Worm (Caenorhabditis elegans): ENCODE results near the gene C07A4.3.

The C07A4.3 gene

DNA sequence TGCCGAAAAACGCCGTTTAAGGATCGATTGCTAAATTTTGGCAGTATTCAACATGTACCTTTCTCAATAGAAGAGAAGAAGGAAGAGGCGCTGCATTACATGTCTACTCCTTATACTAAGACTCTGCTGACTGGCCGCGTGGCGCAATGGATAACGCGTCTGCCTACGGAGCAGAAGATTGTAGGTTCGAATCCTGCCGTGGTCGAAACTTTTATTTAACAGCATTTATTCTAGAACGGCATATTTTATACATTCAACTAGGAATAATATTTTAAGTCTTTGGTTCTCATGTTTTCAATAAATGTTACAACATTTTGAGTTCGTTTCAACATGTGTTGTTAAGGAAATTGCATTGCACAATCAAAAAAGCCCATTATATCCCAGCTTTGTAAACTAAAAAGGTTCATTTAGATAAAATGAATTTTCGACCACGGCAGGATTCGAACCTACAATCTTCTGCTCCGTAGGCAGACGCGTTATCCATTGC lies 42.2 kb upstream of the C07A4.3 start (continued):
- peak; percentile 63 for TF ChIP-seq ceh-48 (tag; optimal IDR thresholded peaks at IDR 0.05)
- peak; percentile 77 for TF ChIP-seq ttx-3 (tag; optimal IDR thresholded peaks at IDR 0.05)
- peak; percentile 48 for TF ChIP-seq T23F11.4 (GFP tag; optimal IDR thresholded peaks at IDR 0.05)
- peak; percentile 7 for TF ChIP-seq npax-4 (tag; optimal IDR thresholded peaks at IDR 0.05)
- peak; percentile 16 for TF ChIP-seq hlh-8 (tag; optimal IDR thresholded peaks at IDR 0.05)
- TF ChIP-seq fax-1 (tag; optimal IDR thresholded peaks at IDR 0.05): peak; percentile 31
- TF ChIP-seq Y22D7AL.16 (tag; optimal IDR thresholded peaks at IDR 0.05): peak; percentile 68

ce11 chrX:10133082-10133481 lies 41.7 kb upstream of the C07A4.3 start, which contains the start of gene unc-58:
unc-58 (minus strand) TSS chrX:10133182.
- no peak for TF ChIP-seq eyg-1 (tag; optimal IDR thresholded peaks at IDR 0.05)
- TF ChIP-seq nfya-1 (tag; optimal IDR thresholded peaks at IDR 0.05): no peak
- no peak for TF ChIP-seq tbx-2 (tag; optimal IDR thresholded peaks at IDR 0.05)
- TF ChIP-seq T23F11.4 (GFP tag; optimal IDR thresholded peaks at IDR 0.05): no peak
- TF ChIP-seq pros-1 (tag; optimal IDR thresholded peaks at IDR 0.05): no peak
- TF ChIP-seq hlh-8 (tag; optimal IDR thresholded peaks at IDR 0.05): no peak
- TF ChIP-seq pqm-1 (tag; optimal IDR thresholded peaks at IDR 0.05): no peak
- no peak for TF ChIP-seq pat-9 (tag; optimal IDR thresholded peaks at IDR 0.05)
- no peak for TF ChIP-seq Y22D7AL.16 (tag; optimal IDR thresholded peaks at IDR 0.05)
- TF ChIP-seq ceh-9 (tag; optimal IDR thresholded peaks at IDR 0.05): no peak
- TF ChIP-seq ceh-48 (tag; optimal IDR thresholded peaks at IDR 0.05): no peak
- TF ChIP-seq hlh-15 (tag; optimal IDR thresholded peaks at IDR 0.05): no peak
- TF ChIP-seq sox-4 (tag; optimal IDR thresholded peaks at IDR 0.05): no peak
- TF ChIP-seq ceh-45 (GFP tag; IDR thresholded peaks at IDR 0.05): no peak
- no peak for TF ChIP-seq madf-2 (tag; optimal IDR thresholded peaks at IDR 0.05)
- no peak for TF ChIP-seq ceh-6 (GFP tag; optimal IDR thresholded peaks at IDR 0.05)
- no peak for TF ChIP-seq hlh-30 (tag; optimal IDR thresholded peaks at IDR 0.05; ENCODE audit: insufficient read depth)
- TF ChIP-seq ceh-22 (tag; optimal IDR thresholded peaks at IDR 0.05): no peak
- no peak for TF ChIP-seq C38D4.7 (GFP tag; optimal IDR thresholded peaks at IDR 0.05)

DNA sequence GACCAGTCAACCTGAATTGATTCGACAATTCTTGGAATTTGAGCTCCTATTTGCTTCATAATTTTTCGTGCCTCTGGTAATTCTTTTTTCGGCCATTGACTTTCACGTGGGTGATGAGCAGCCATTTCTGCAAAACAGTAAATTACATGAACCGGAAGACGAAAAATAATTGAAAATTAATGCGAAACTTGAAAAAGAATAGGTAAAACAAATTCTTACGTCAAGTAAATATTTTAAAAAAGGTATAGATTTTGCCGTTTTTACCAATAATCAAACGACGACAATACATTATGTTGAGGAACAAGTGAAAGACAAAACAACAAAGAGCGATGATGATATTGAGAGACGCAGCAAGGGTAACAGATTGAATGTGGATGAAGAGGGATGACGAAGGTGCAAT lies 36.3 kb upstream of the C07A4.3 start, which contains the start of gene moc-1:
TSS of gene moc-1 (minus strand) at position 127 of the 400 bp plus-strand sequence.
- TF ChIP-seq lin-11 (tag; optimal IDR thresholded peaks at IDR 0.05): no peak
- no peak for TF ChIP-seq npax-4 (tag; optimal IDR thresholded peaks at IDR 0.05)
- TF ChIP-seq ceh-6 (GFP tag; optimal IDR thresholded peaks at IDR 0.05): no peak
- no peak for TF ChIP-seq dve-1 (tag; optimal IDR thresholded peaks at IDR 0.05)

DNA sequence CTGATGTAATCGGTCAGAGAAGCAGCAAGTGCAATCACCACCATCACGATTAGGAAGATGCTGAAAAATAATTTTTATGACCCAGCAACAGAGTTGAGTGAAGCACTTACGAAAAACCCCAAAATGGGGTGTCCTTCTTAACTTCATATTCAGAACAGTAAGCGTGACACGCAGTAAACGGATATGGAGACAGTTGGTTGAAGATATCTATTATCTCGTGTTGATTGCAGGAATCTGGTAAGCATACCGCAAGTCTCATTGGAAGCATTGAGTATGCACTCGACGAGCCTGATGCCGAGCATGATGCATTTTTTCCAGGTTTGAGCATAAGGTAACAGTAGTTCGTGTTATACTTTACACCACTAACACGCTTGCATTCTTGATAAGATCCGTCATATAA lies 33.5 kb upstream of the C07A4.3 start:
- TF ChIP-seq syd-9 (tag; optimal IDR thresholded peaks at IDR 0.05) (no peak), elt-2 (tag; optimal IDR thresholded peaks at IDR 0.05) (no peak), npax-4 (tag; optimal IDR thresholded peaks at IDR 0.05) (no peak), hlh-15 (tag; optimal IDR thresholded peaks at IDR 0.05) (no peak), eyg-1 (tag; optimal IDR thresholded peaks at IDR 0.05) (no peak), pat-9 (tag; optimal IDR thresholded peaks at IDR 0.05) (no peak), dmd-4 (tag; optimal IDR thresholded peaks at IDR 0.05; ENCODE audit: borderline replicate concordance) (no peak), unc-3 (GFP tag; conservative IDR thresholded peaks at IDR 0.05) (no peak), unc-3 (tag; optimal IDR thresholded peaks at IDR 0.05) (no peak), ref-2 (tag; optimal IDR thresholded peaks at IDR 0.05) (no peak), K02D7.2 (tag; optimal IDR thresholded peaks at IDR 0.05) (no peak), fax-1 (tag; optimal IDR thresholded peaks at IDR 0.05) (no peak), rnt-1 (tag; optimal IDR thresholded peaks at IDR 0.05) (no peak)

DNA sequence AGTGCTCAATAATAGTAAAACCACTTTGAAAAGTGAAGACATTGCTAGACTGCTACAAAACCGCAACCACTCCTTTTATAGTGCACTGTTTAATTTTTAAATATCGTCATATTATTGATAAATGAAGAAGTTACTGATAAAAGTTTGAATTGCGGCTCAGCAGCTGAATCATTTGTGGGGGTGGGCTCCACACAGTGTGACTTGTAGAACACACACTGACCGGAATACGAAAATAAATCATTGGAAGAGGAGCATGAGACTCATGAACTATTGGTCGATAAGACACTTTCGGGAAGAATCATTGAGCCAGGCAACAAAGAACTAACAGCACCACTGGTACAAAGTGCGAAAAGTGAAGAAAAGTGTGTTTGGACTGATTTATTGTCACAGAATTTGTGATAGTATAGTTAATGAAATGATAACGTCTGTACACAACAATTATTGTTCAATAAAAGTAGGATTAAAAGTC lies 32.8 kb upstream of the C07A4.3 start, which contains the start of gene oac-14:
TSS of gene oac-14 (minus strand) at position 51 of the 469 bp plus-strand sequence.
- TF ChIP-seq elt-2 (tag; optimal IDR thresholded peaks at IDR 0.05): peak; percentile 54
- TF ChIP-seq ceh-19 (GFP tag; optimal IDR thresholded peaks at IDR 0.05): no peak

All from whole organism, late embryonic.